Worm (Caenorhabditis elegans) whole organism, young adult: ENCODE data around the gene F01G4.6.

Source experiments
- B0019.2 ChIP-seq: fragments of 200-800 bp; sonication (Bioruptor generic); conservative IDR thresholded peaks from 2 replicates; pipeline ENCODE4 v1.3.6; 2022; ENCODE audit warnings: missing genetic modification reagents, missing genetic modification characterization, missing compliant biosample characterization
- C17E4.6 ChIP-seq: fragments of 200-800 bp; sonication (Bioruptor generic); IDR thresholded peaks from 2 replicates; pipeline ENCODE4 v1.3.6; 2022; ENCODE audit warnings: missing genetic modification reagents, missing genetic modification characterization, missing compliant biosample characterization
- F22D6.2 ChIP-seq: sonication (generic microtip); optimal IDR thresholded peaks from 2 replicates; lab custom pipeline; 2016; ENCODE audit warnings: mild to moderate bottlenecking, missing genetic modification characterization, missing compliant biosample characterization
- F33H1.4 ChIP-seq: fragments of 200-800 bp; sonication (Bioruptor generic); IDR thresholded peaks from 2 replicates; pipeline ENCODE4 v1.3.6; 2022; ENCODE audit warnings: missing genetic modification reagents, missing genetic modification characterization, missing compliant biosample characterization
- F37B4.10 ChIP-seq: fragments of 200-800 bp; sonication (Bioruptor generic); IDR thresholded peaks from 2 replicates; pipeline ENCODE4 v1.3.6; 2022; ENCODE audit warnings: missing genetic modification characterization, missing compliant biosample characterization
- F55B11.4 ChIP-seq: sonication (generic microtip); optimal IDR thresholded peaks from 2 replicates; lab custom pipeline; 2016; ENCODE audit warnings: missing compliant biosample characterization, missing genetic modification characterization, borderline replicate concordance; ENCODE audit not compliant: insufficient read depth
- F57A8.1 ChIP-seq: fragments of 200-800 bp; sonication (Bioruptor generic); optimal IDR thresholded peaks from 2 replicates; lab custom pipeline; 2018; ENCODE audit warnings: mild to moderate bottlenecking, missing genetic modification characterization, moderate library complexity, missing compliant biosample characterization
- K11D2.4 ChIP-seq: fragments of 200-800 bp; sonication (Bioruptor generic); IDR thresholded peaks from 2 replicates; pipeline ENCODE4 v1.3.6; 2022; ENCODE audit warnings: missing genetic modification reagents, missing genetic modification characterization, missing compliant biosample characterization
- T26A5.8 ChIP-seq: sonication (generic microtip); optimal IDR thresholded peaks from 2 replicates; lab custom pipeline; 2016; ENCODE audit warnings: missing genetic modification characterization, missing compliant biosample characterization
- Y95B8A.8 ChIP-seq: fragments of 200-800 bp; sonication (Bioruptor generic); IDR thresholded peaks from 2 replicates; pipeline ENCODE4 v1.3.6; 2022; ENCODE audit warnings: missing genetic modification reagents, missing genetic modification characterization, missing compliant biosample characterization
- aptf-2 ChIP-seq: fragments of 200-800 bp; sonication (Bioruptor generic); conservative IDR thresholded peaks from 2 replicates; pipeline ENCODE4 v1.3.6; 2022; ENCODE audit warnings: missing genetic modification reagents, missing genetic modification characterization, missing compliant biosample characterization
- athp-1 ChIP-seq: sonication (generic microtip); optimal IDR thresholded peaks from 2 replicates; lab custom pipeline; 2017; ENCODE audit warnings: mild to moderate bottlenecking, missing genetic modification characterization, missing compliant biosample characterization
- attf-3 ChIP-seq: fragments of 200-800 bp; sonication (Bioruptor generic); conservative IDR thresholded peaks from 2 replicates; pipeline ENCODE4 v1.3.6; 2022; ENCODE audit warnings: missing genetic modification reagents, missing genetic modification characterization, missing compliant biosample characterization
- cebp-2 ChIP-seq: fragments of 200-800 bp; sonication (Bioruptor generic); IDR thresholded peaks from 2 replicates; pipeline ENCODE4 v1.3.6; 2022; ENCODE audit warnings: missing genetic modification characterization, missing compliant biosample characterization
- ceh-40 ChIP-seq: fragments of 200-800 bp; sonication (Bioruptor generic); IDR thresholded peaks from 2 replicates; pipeline ENCODE4 v1.3.6; 2022; ENCODE audit warnings: missing genetic modification characterization, missing compliant biosample characterization
- ceh-79 ChIP-seq: sonication (generic microtip); optimal IDR thresholded peaks from 2 replicates; lab custom pipeline; 2017; ENCODE audit warnings: mild to moderate bottlenecking, missing genetic modification characterization, missing compliant biosample characterization
- die-1 ChIP-seq: sonication (generic microtip); optimal IDR thresholded peaks from 2 replicates; lab custom pipeline; 2016; ENCODE audit warnings: missing genotype, mild to moderate bottlenecking, missing genetic modification characterization, missing compliant biosample characterization
- efl-1 ChIP-seq: fragments of 150-350 bp; optimal IDR thresholded peaks from 2 replicates; lab custom pipeline; 2014; ENCODE audit warnings: missing biosample characterization, missing genetic modification reagents, missing genetic modification characterization
- ets-4 ChIP-seq: fragments of 200-800 bp; sonication (Bioruptor generic); optimal IDR thresholded peaks from 2 replicates; lab custom pipeline; 2018; ENCODE audit warnings: mild to moderate bottlenecking, missing genetic modification characterization, missing compliant biosample characterization
- fkh-3 ChIP-seq: sonication (generic microtip); optimal IDR thresholded peaks from 2 replicates; lab custom pipeline; 2016; ENCODE audit warnings: mild to moderate bottlenecking, missing genetic modification characterization, missing compliant biosample characterization
- hsf-1 ChIP-seq: fragments of 200-800 bp; sonication (Bioruptor generic); IDR thresholded peaks from 2 replicates; pipeline ENCODE4 v1.3.6; 2022; ENCODE audit warnings: missing genetic modification reagents, missing genetic modification characterization, missing compliant biosample characterization
- let-526 ChIP-seq: fragments of 200-800 bp; sonication (Bioruptor generic); IDR thresholded peaks from 2 replicates; pipeline ENCODE4 v1.3.6; 2022; ENCODE audit warnings: missing genetic modification reagents, missing genetic modification characterization, missing compliant biosample characterization
- madf-10 ChIP-seq: sonication (generic microtip); optimal IDR thresholded peaks from 2 replicates; lab custom pipeline; 2016; ENCODE audit warnings: mild to moderate bottlenecking, missing genetic modification characterization, missing compliant biosample characterization
- mes-4 ChIP-seq: sonication (generic microtip); optimal IDR thresholded peaks from 2 replicates; lab custom pipeline; 2016; ENCODE audit warnings: missing genotype, missing genetic modification characterization, missing compliant biosample characterization
- mxl-1 ChIP-seq: sonication (generic microtip); optimal IDR thresholded peaks from 2 replicates; lab custom pipeline; 2016; ENCODE audit warnings: missing genetic modification characterization, missing compliant biosample characterization
- nfyb-1 ChIP-seq: fragments of 200-800 bp; sonication (Bioruptor generic); IDR thresholded peaks from 2 replicates; pipeline ENCODE4 v1.3.6; 2022; ENCODE audit warnings: missing genetic modification reagents, missing genetic modification characterization, missing compliant biosample characterization
- sdz-38 ChIP-seq: sonication (generic microtip); optimal IDR thresholded peaks from 2 replicates; lab custom pipeline; 2016; ENCODE audit warnings: missing genotype, missing genetic modification characterization, missing compliant biosample characterization
- sea-2 ChIP-seq: fragments of 200-800 bp; sonication (Bioruptor generic); IDR thresholded peaks from 2 replicates; pipeline ENCODE4 v1.3.6; 2022; ENCODE audit warnings: missing genetic modification characterization, missing compliant biosample characterization
- snpc-4 ChIP-seq, 5 experiments: fragments of 150-350 bp in 1 of 5; sonication (generic microtip) in 4 of 5; optimal IDR thresholded peaks; 2 replicates each; lab custom pipeline; 2014 to 2018; ENCODE audit warnings: missing genetic modification characterization in 5 of 5, missing biosample characterization in 3 of 5, antibody characterized with exemption in 2 of 5, mild to moderate bottlenecking in 2 of 5, missing compliant biosample characterization in 2 of 5, missing genotype in 2 of 5, moderate library complexity in 2 of 5, missing genetic modification reagents in 1 of 5
- somi-1 ChIP-seq: fragments of 200-800 bp; sonication (Bioruptor generic); optimal IDR thresholded peaks from 2 replicates; lab custom pipeline; 2018; ENCODE audit warnings: mild to moderate bottlenecking, missing genetic modification characterization, missing compliant biosample characterization
- tbx-9 ChIP-seq: sonication (generic microtip); optimal IDR thresholded peaks from 2 replicates; lab custom pipeline; 2016; ENCODE audit warnings: borderline replicate concordance, missing genetic modification characterization, inconsistent platforms, missing compliant biosample characterization
- unc-130 ChIP-seq: sonication (generic microtip); optimal IDR thresholded peaks from 2 replicates; lab custom pipeline; 2016; ENCODE audit warnings: missing genetic modification reagents, missing genetic modification characterization, missing compliant biosample characterization
- unc-62 ChIP-seq: fragments of 150-350 bp; optimal IDR thresholded peaks from 2 replicates; lab custom pipeline; 2014; ENCODE audit warnings: missing biosample characterization, missing genetic modification reagents, missing genetic modification characterization
- ztf-18 ChIP-seq: sonication (generic microtip); optimal IDR thresholded peaks from 2 replicates; lab custom pipeline; 2016; ENCODE audit warnings: missing genotype, mild to moderate bottlenecking, missing genetic modification characterization, missing compliant biosample characterization
- ztf-3 ChIP-seq: fragments of 200-800 bp; sonication (Bioruptor generic); optimal IDR thresholded peaks from 2 replicates; lab custom pipeline; 2018; ENCODE audit warnings: mild to moderate bottlenecking, missing genetic modification characterization, missing compliant biosample characterization
- ztf-6 ChIP-seq: fragments of 200-800 bp; sonication (Bioruptor generic); IDR thresholded peaks from 2 replicates; pipeline ENCODE4 v1.3.6; 2022; ENCODE audit warnings: missing genetic modification reagents, missing genetic modification characterization, missing compliant biosample characterization

Gene F01G4.6

ce11 chrIV:11179123-11179740, 29.9 kb upstream of the F01G4.6 start, which contains the start of gene cpt-2 (continued):
- TF ChIP-seq ztf-6 (peak; percentile 68; the same call in 1 of the 2 replicates), B0019.2 (GFP tag; lab: Robert Waterston, UW) (peak; percentile 61), F22D6.2 (peak; percentile 35), aptf-2 (0 out of 2 replicates have a peak, but pooled peaks have one; percentile 38), madf-10 (tag; lab: Kevin White, UChicago) (peak; percentile 59), unc-130 (GFP tag; lab: Kevin White, UChicago) (peak; percentile 41), let-526 (GFP tag; lab: Robert Waterston, UW) (peak; percentile 90)

ce11 chrIV:11178495-11178894, 29.2 kb upstream of the F01G4.6 start, which contains the start of gene C08F8.9:
C08F8.9 (minus strand) TSS chrIV:11178595.
- TF ChIP-seq nfyb-1 (GFP tag; lab: Robert Waterston, UW) (no peak), K11D2.4 (GFP tag; lab: Robert Waterston, UW) (no peak), fkh-3 (tag; lab: Kevin White, UChicago) (no peak), F57A8.1 (GFP tag; lab: Kevin White, UChicago) (no peak), attf-3 (GFP tag; lab: Robert Waterston, UW) (no peak), cebp-2 (no peak), hsf-1 (GFP tag; lab: Robert Waterston, UW) (no peak), F33H1.4 (GFP tag; lab: Robert Waterston, UW) (no peak), mxl-1 (tag; lab: Kevin White, UChicago) (no peak), ceh-79 (tag; lab: Kevin White, UChicago) (no peak), tbx-9 (no peak), mes-4 (tag; lab: Kevin White, UChicago) (no peak), sdz-38 (tag; lab: Kevin White, UChicago) (no peak), ets-4 (GFP tag; lab: Kevin White, UChicago) (no peak), C17E4.6 (GFP tag; lab: Robert Waterston, UW) (no peak), T26A5.8 (tag; lab: Kevin White, UChicago) (no peak), die-1 (tag; lab: Kevin White, UChicago) (no peak), F55B11.4 (tag; lab: Kevin White, UChicago) (no peak)

- TF ChIP-seq efl-1 (GFP tag; lab: Kevin White, UChicago): no peak
- no peak for TF ChIP-seq athp-1 (tag; lab: Kevin White, UChicago)
- TF ChIP-seq snpc-4 (GFP tag; optimal IDR thresholded peaks at IDR 0.05; lab: Kevin White, UChicago): no peak
- TF ChIP-seq snpc-4 (tag; optimal IDR thresholded peaks at IDR 0.05; lab: Kevin White, UChicago): no peak
- TF ChIP-seq ztf-3: no peak
- no peak for TF ChIP-seq ztf-18 (tag; lab: Kevin White, UChicago)
- TF ChIP-seq somi-1: no peak
- TF ChIP-seq sea-2: no peak
- TF ChIP-seq ceh-40 (GFP tag; lab: Robert Waterston, UW): no peak
- no peak for TF ChIP-seq unc-62 (GFP tag; lab: Kevin White, UChicago)
- TF ChIP-seq T26A5.8 (tag; lab: Kevin White, UChicago): no peak
- TF ChIP-seq F37B4.10 (GFP tag; lab: Robert Waterston, UW): no peak
- TF ChIP-seq Y95B8A.8 (GFP tag; lab: Robert Waterston, UW): no peak
Measured at ce11 chrIV:11176967-11177366, 27.7 kb upstream of the F01G4.6 start, which contains the start of gene rap-3. rap-3 (plus strand) TSS chrIV:11177267.
